Fruit fly (Drosophila melanogaster) whole organism, embryonic: ENCODE results near the gene Swip-1.

Source experiments
- Atf-2 ChIP-seq: fragments of 200-800 bp; sonication (Bioruptor generic); optimal IDR thresholded peaks from 2 replicates; lab custom pipeline; 2016; ENCODE audit warnings: missing biosample characterization, missing genetic modification characterization
- BEAF-32 ChIP-seq: fragments of 200-800 bp; sonication (Bioruptor generic); optimal IDR thresholded peaks from 3 replicates; lab custom pipeline; 2017; ENCODE audit warnings: missing biosample characterization, missing genetic modification characterization, mild to moderate bottlenecking, moderate library complexity, missing genetic modification reagents
- Blimp-1 ChIP-seq: fragments of 200-800 bp; sonication (Bioruptor generic); optimal IDR thresholded peaks from 3 replicates; lab custom pipeline; 2018; ENCODE audit warnings: missing biosample characterization, missing genetic modification characterization, mild to moderate bottlenecking, moderate library complexity, missing genetic modification reagents
- Bteb2 ChIP-seq: fragments of 200-800 bp; sonication (Bioruptor generic); optimal IDR thresholded peaks from 2 replicates; lab custom pipeline; 2016; ENCODE audit warnings: missing biosample characterization, missing genetic modification characterization
- CG11504 ChIP-seq: fragments of 200-800 bp; sonication (Bioruptor generic); optimal IDR thresholded peaks from 3 replicates; lab custom pipeline; 2019; ENCODE audit warnings: missing biosample characterization, mild to moderate bottlenecking, missing genetic modification characterization, moderate library complexity
- CG13624 ChIP-seq: fragments of 200-800 bp; sonication (Bioruptor generic); optimal IDR thresholded peaks from 2 replicates; lab custom pipeline; 2016; ENCODE audit warnings: missing biosample characterization, missing genetic modification characterization
- CG13775 ChIP-seq: fragments of 200-800 bp; sonication (Bioruptor generic); optimal IDR thresholded peaks from 3 replicates; lab custom pipeline; 2017; ENCODE audit warnings: missing biosample characterization, mild to moderate bottlenecking, missing genetic modification characterization
- CG14860 ChIP-seq: fragments of 200-800 bp; sonication (Bioruptor generic); IDR thresholded peaks from 3 replicates; pipeline ENCODE4 v1.3.6; 2022; ENCODE audit warnings: missing biosample characterization, missing genetic modification characterization; ENCODE audit not compliant: partially characterized antibody
- CG1603 ChIP-seq: fragments of 200-800 bp; sonication (Bioruptor generic); optimal IDR thresholded peaks from 2 replicates; lab custom pipeline; 2019; ENCODE audit warnings: missing biosample characterization, mild to moderate bottlenecking, missing genetic modification characterization, moderate library complexity
- CG17829 ChIP-seq: fragments of 200-800 bp; optimal IDR thresholded peaks from 2 replicates; lab custom pipeline; 2019; ENCODE audit warnings: missing biosample characterization, mild to moderate bottlenecking, missing genetic modification characterization, moderate library complexity
- CG30403 ChIP-seq: fragments of 200-800 bp; sonication (Bioruptor generic); optimal IDR thresholded peaks from 3 replicates; lab custom pipeline; 2016; ENCODE audit warnings: missing biosample characterization, missing genetic modification characterization
- CG3407 ChIP-seq: fragments of 200-800 bp; sonication (Bioruptor generic); optimal IDR thresholded peaks from 2 replicates; lab custom pipeline; 2018; ENCODE audit warnings: missing biosample characterization, mild to moderate bottlenecking, missing genetic modification characterization
- CG34376 ChIP-seq: fragments of 200-800 bp; sonication (Bioruptor generic); optimal IDR thresholded peaks from 2 replicates; lab custom pipeline; 2018; ENCODE audit warnings: missing biosample characterization, mild to moderate bottlenecking, missing genetic modification characterization
- CG3847 ChIP-seq: fragments of 200-800 bp; sonication (Bioruptor generic); IDR thresholded peaks from 2 replicates; pipeline ENCODE4 v1.3.6; 2022; ENCODE audit warnings: missing biosample characterization, missing genetic modification characterization
- CG7372 ChIP-seq: fragments of 200-800 bp; sonication (Bioruptor generic); IDR thresholded peaks from 2 replicates; pipeline ENCODE4 v1.3.6; 2022; ENCODE audit warnings: missing biosample characterization, missing genetic modification characterization
- CG8281 ChIP-seq: fragments of 200-800 bp; sonication (Bioruptor generic); optimal IDR thresholded peaks from 2 replicates; lab custom pipeline; 2018; ENCODE audit warnings: missing biosample characterization, mild to moderate bottlenecking, missing genetic modification characterization, moderate library complexity
- CHES-1-like ChIP-seq: fragments of 200-800 bp; sonication (Bioruptor generic); optimal IDR thresholded peaks from 2 replicates; lab custom pipeline; 2016; ENCODE audit warnings: missing biosample characterization, missing genetic modification characterization
- Dbx ChIP-seq: fragments of 200-800 bp; sonication (Bioruptor generic); IDR thresholded peaks from 3 replicates; pipeline ENCODE4 v1.3.6; 2022; ENCODE audit warnings: missing biosample characterization, missing genetic modification characterization
- Dip3 ChIP-seq: fragments of 200-800 bp; sonication (Bioruptor generic); optimal IDR thresholded peaks from 3 replicates; lab custom pipeline; 2016; ENCODE audit warnings: missing biosample characterization, missing genetic modification characterization
- Ets65A ChIP-seq: fragments of 200-800 bp; sonication (Bioruptor generic); peaks from one replicate; lab custom pipeline; 2016; ENCODE audit warnings: missing biosample characterization, missing genetic modification characterization
- Ets97D ChIP-seq: fragments of 200-800 bp; sonication (Bioruptor generic); optimal IDR thresholded peaks from 3 replicates; lab custom pipeline; 2016; ENCODE audit warnings: missing biosample characterization, missing genetic modification characterization
- HLH54F ChIP-seq: fragments of 200-800 bp; sonication (Bioruptor generic); optimal IDR thresholded peaks from 3 replicates; lab custom pipeline; 2016; ENCODE audit warnings: missing biosample characterization, missing genetic modification characterization
- HLHmδ ChIP-seq: fragments of 200-800 bp; sonication (Bioruptor generic); optimal IDR thresholded peaks from 2 replicates; lab custom pipeline; 2018; ENCODE audit warnings: missing biosample characterization, mild to moderate bottlenecking, missing genetic modification characterization, moderate library complexity
- Hand ChIP-seq: fragments of 200-800 bp; sonication (Bioruptor generic); optimal IDR thresholded peaks from 2 replicates; lab custom pipeline; 2017; ENCODE audit warnings: mild to moderate bottlenecking, missing biosample characterization, missing genetic modification reagents, missing genetic modification characterization
- Hey ChIP-seq: fragments of 200-800 bp; sonication (Bioruptor generic); optimal IDR thresholded peaks from 3 replicates; lab custom pipeline; 2018; ENCODE audit warnings: missing biosample characterization, mild to moderate bottlenecking, missing genetic modification characterization
- HmgZ ChIP-seq: fragments of 200-800 bp; sonication (Bioruptor generic); optimal IDR thresholded peaks from 2 replicates; lab custom pipeline; 2018; ENCODE audit warnings: missing biosample characterization, mild to moderate bottlenecking, missing genetic modification characterization
- Hr51 ChIP-seq, 2 experiments: fragments of 200-800 bp; sonication (Bioruptor generic); optimal IDR thresholded peaks; 2 replicates in 1 of 2; 3 replicates in 1 of 2; lab custom pipeline; 2016 to 2018; ENCODE audit warnings: missing biosample characterization in 2 of 2, missing genetic modification characterization in 2 of 2, mild to moderate bottlenecking in 1 of 2, moderate library complexity in 1 of 2
- Scr ChIP-seq: fragments of 200-800 bp; sonication (Bioruptor generic); IDR thresholded peaks from 2 replicates; pipeline ENCODE4 v1.3.6; 2022; ENCODE audit warnings: missing biosample characterization, missing genetic modification characterization; ENCODE audit not compliant: partially characterized antibody
- Trl ChIP-seq, 3 experiments: fragments of >200 bp in 2 of 3; fragments of 200-800 bp in 1 of 3; sonication (Bioruptor generic) in 1 of 3; optimal IDR thresholded peaks; 2 replicates in 1 of 3; 3 replicates in 2 of 3; lab custom pipeline; 2016 to 2017; ENCODE audit warnings: missing biosample characterization in 1 of 3, missing genetic modification characterization in 1 of 3
- abd-A ChIP-seq: fragments of 200-800 bp; sonication (Bioruptor generic); optimal IDR thresholded peaks from 3 replicates; lab custom pipeline; 2019; ENCODE audit warnings: missing biosample characterization, mild to moderate bottlenecking, missing genetic modification characterization, moderate library complexity
- amos ChIP-seq: fragments of 200-800 bp; sonication (Bioruptor generic); IDR thresholded peaks from 2 replicates; pipeline ENCODE4 v1.3.6; 2022; ENCODE audit warnings: missing biosample characterization, missing genetic modification characterization; ENCODE audit not compliant: partially characterized antibody
- chinmo ChIP-seq: fragments of 200-800 bp; sonication (Bioruptor generic); IDR thresholded peaks from 4 replicates; pipeline ENCODE4 v1.3.6; 2022; ENCODE audit warnings: missing biosample characterization, missing genetic modification characterization; ENCODE audit not compliant: partially characterized antibody
- crp ChIP-seq, 2 experiments: fragments of 200-800 bp; sonication (Bioruptor generic); optimal IDR thresholded peaks; 2 replicates in 1 of 2; 3 replicates in 1 of 2; lab custom pipeline; 2017; ENCODE audit warnings: missing biosample characterization in 2 of 2, missing genetic modification characterization in 2 of 2, mild to moderate bottlenecking in 1 of 2, moderate library complexity in 1 of 2
- dmrt11E ChIP-seq: fragments of 200-800 bp; sonication (Bioruptor generic); optimal IDR thresholded peaks from 3 replicates; lab custom pipeline; 2018; ENCODE audit warnings: missing biosample characterization, mild to moderate bottlenecking, missing genetic modification characterization, moderate library complexity
- gfzf ChIP-seq: fragments of 200-800 bp; sonication (Bioruptor generic); optimal IDR thresholded peaks from 2 replicates; lab custom pipeline; 2016; ENCODE audit warnings: missing biosample characterization, mild to moderate bottlenecking, missing genetic modification characterization, moderate library complexity
- lov ChIP-seq, 2 experiments: fragments of 200-800 bp in 1 of 2; fragments of >200 bp in 1 of 2; sonication (Bioruptor generic) in 1 of 2; IDR thresholded peaks in 1 of 2; optimal IDR thresholded peaks in 1 of 2; 2 replicates in 1 of 2; 3 replicates in 1 of 2; pipeline versions ENCODE4 v1.3.6 to Lab custom; 2017 to 2022; ENCODE audit warnings: missing biosample characterization in 1 of 2, missing genetic modification characterization in 1 of 2
- nau ChIP-seq: fragments of 200-800 bp; sonication (Bioruptor generic); optimal IDR thresholded peaks from 3 replicates; lab custom pipeline; 2017; ENCODE audit warnings: missing biosample characterization, mild to moderate bottlenecking, missing genetic modification characterization, missing genetic modification reagents
- phol ChIP-seq: fragments of 200-800 bp; sonication (Bioruptor generic); optimal IDR thresholded peaks from 3 replicates; lab custom pipeline; 2018; ENCODE audit warnings: missing biosample characterization, mild to moderate bottlenecking, missing genetic modification characterization, moderate library complexity
- pzg ChIP-seq: fragments of 200-800 bp; sonication (Bioruptor generic); optimal IDR thresholded peaks from 3 replicates; lab custom pipeline; 2018; ENCODE audit warnings: missing biosample characterization, mild to moderate bottlenecking, missing genetic modification characterization, moderate library complexity
- slbo ChIP-seq: fragments of 200-800 bp; sonication (Bioruptor generic); IDR thresholded peaks from 2 replicates; pipeline ENCODE4 v1.3.6; 2022; ENCODE audit warnings: missing biosample characterization, missing genetic modification characterization
- stwl ChIP-seq: fragments of 200-800 bp; sonication (Bioruptor generic); optimal IDR thresholded peaks from 3 replicates; lab custom pipeline; 2018; ENCODE audit warnings: missing biosample characterization, mild to moderate bottlenecking, missing genetic modification characterization, moderate library complexity
- tin ChIP-seq: fragments of 200-800 bp; sonication (Bioruptor generic); optimal IDR thresholded peaks from 3 replicates; lab custom pipeline; 2016; ENCODE audit warnings: missing biosample characterization, missing genetic modification characterization
- tna ChIP-seq: fragments of 200-800 bp; sonication (Bioruptor generic); IDR thresholded peaks from 2 replicates; pipeline ENCODE4 v1.3.6; 2022; ENCODE audit warnings: missing biosample characterization, missing genetic modification characterization; ENCODE audit not compliant: partially characterized antibody
- toy ChIP-seq: fragments of 200-800 bp; sonication (Bioruptor generic); IDR thresholded peaks from 2 replicates; pipeline ENCODE4 v1.3.6; 2022; ENCODE audit warnings: missing biosample characterization, missing genetic modification characterization
- tx ChIP-seq: fragments of 200-800 bp; sonication (Bioruptor generic); optimal IDR thresholded peaks from 2 replicates; lab custom pipeline; 2016; ENCODE audit warnings: missing biosample characterization, missing genetic modification characterization
- zen2 ChIP-seq: fragments of 200-800 bp; sonication (Bioruptor generic); IDR thresholded peaks from 3 replicates; pipeline ENCODE4 v1.3.6; 2022; ENCODE audit warnings: missing biosample characterization, missing genetic modification characterization; ENCODE audit not compliant: partially characterized antibody

Gene Swip-1

DNA sequence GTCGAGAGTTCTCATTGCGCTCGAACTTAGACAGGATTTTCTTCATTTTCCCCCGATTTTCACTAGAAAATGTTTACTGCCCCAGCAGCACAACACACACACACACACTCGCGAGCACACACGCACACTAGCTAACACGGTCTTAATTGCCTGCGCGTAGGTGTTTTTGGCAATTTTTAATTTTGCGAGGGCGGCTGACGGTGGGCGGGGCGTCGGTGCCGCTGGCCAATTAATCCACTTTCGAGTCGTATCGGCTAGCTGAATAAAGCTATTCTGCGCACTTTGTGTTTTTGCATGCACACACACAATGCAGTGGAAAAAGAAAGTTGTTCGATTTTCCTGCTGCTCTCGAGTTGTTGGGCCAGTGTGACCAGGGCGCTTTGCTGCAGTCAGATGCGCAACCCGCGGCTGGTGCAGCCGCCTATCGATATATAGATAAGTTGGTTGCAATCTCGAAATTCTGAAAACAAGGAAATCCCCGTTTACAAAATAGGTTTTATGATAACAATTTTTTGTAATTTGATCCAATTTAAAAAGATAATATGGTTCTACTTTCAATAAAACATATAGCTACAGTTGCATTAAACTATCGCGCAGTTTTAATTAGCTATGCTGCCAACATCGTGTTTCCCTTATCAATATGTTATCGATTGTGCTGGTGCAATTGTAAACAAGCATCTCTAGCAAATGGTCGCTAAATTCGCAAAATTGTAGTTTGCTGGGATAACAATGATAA lies 18.5 kb downstream of the Swip-1 start, which contains the start of the genes Nak and Tango6 (continued):
- TF ChIP-seq tna (GFP tag; lab: Robert Waterston, UW) (peak; percentile 79), nau (peak; percentile 37), CG8281 (tag; lab: Kevin White, UChicago) (no peak), Hand (no peak), CG34376 (GFP tag; lab: Kevin White, UChicago) (peak; percentile 37), chinmo (GFP tag; lab: Robert Waterston, UW) (peak; percentile 98), BEAF-32 (GFP tag; lab: Kevin White, UChicago) (peak; percentile 98), Dip3 (GFP tag; lab: Kevin White, UChicago) (peak; percentile 39), CG7372 (GFP tag; lab: Robert Waterston, UW) (no peak), Ets65A (peak; percentile 61), amos (GFP tag; lab: Robert Waterston, UW) (peak; percentile 85), crp (GFP tag; optimal IDR thresholded peaks at IDR 0.05; lab: Kevin White, UChicago) (peak in 1 of 2 experiments; percentile 69), CG17829 (tag; lab: Kevin White, UChicago) (peak; percentile 64), Scr (GFP tag; lab: Robert Waterston, UW) (peak; percentile 98), CG11504 (tag; lab: Kevin White, UChicago) (peak; percentile 65), Trl (optimal IDR thresholded peaks at IDR 0.05; lab: Kevin White, UChicago) (no peak), Trl (GFP tag; optimal IDR thresholded peaks at IDR 0.05; lab: Kevin White, UChicago) (peak; percentile 44), abd-A (tag; lab: Kevin White, UChicago) (peak; percentile 64), CG3407 (GFP tag; lab: Kevin White, UChicago) (no peak), dmrt11E (tag; lab: Kevin White, UChicago) (peak; percentile 28), CG13775 (peak; percentile 62), pzg (GFP tag; lab: Kevin White, UChicago) (peak; percentile 68), tin (GFP tag; lab: Kevin White, UChicago) (peak; percentile 27), slbo (GFP tag; lab: Robert Waterston, UW) (peak; percentile 36), toy (no peak), zen2 (GFP tag; lab: Robert Waterston, UW) (peak; percentile 88; the same call in 2 of the 3 replicates), lov (optimal IDR thresholded peaks at IDR 0.05; lab: Kevin White, UChicago) (no peak), lov (GFP tag; IDR thresholded peaks at IDR 0.05; lab: Robert Waterston, UW) (no peak), tx (no peak), Ets97D (GFP tag; lab: Kevin White, UChicago) (peak; percentile 64), Dbx (GFP tag; lab: Robert Waterston, UW) (peak; percentile 25; the same call in 1 of the 3 replicates), HLH54F (GFP tag; lab: Kevin White, UChicago) (peak; percentile 36), Atf-2 (peak; percentile 44), gfzf (GFP tag; lab: Kevin White, UChicago) (peak; percentile 80), Bteb2 (GFP tag; lab: Kevin White, UChicago) (peak; percentile 31), Blimp-1 (peak; percentile 54), CHES-1-like (GFP tag; lab: Kevin White, UChicago) (peak; percentile 48), CG14860 (GFP tag; lab: Robert Waterston, UW) (peak; percentile 95), CG13624 (GFP tag; lab: Kevin White, UChicago) (peak; percentile 74), HmgZ (tag; lab: Kevin White, UChicago) (peak; percentile 13), Hr51 (GFP tag; optimal IDR thresholded peaks at IDR 0.05; lab: Kevin White, UChicago) (peak in 1 of 2 experiments; percentile 18), Hey (tag; lab: Kevin White, UChicago) (no peak), stwl (tag; lab: Kevin White, UChicago) (peak; percentile 81), CG30403 (GFP tag; lab: Kevin White, UChicago) (peak; percentile 46), phol (peak; percentile 68), CG3847 (GFP tag; lab: Robert Waterston, UW) (peak; percentile 40; the same call in 1 of the 2 replicates), CG1603 (tag; lab: Kevin White, UChicago) (peak; percentile 16), HLHmδ (no peak)
